Worm (Caenorhabditis elegans) whole organism, young adult: ENCODE results near the gene ubc-21.

Experiments used
- C06A6.2 ChIP-seq: fragments of 200-800 bp; sonication (Bioruptor generic); conservative IDR thresholded peaks from 2 replicates; pipeline ENCODE4 v1.3.6; 2022; ENCODE audit warnings: missing genetic modification characterization, missing compliant biosample characterization
- D2030.7 ChIP-seq: fragments of 200-800 bp; sonication (Bioruptor generic); IDR thresholded peaks from 2 replicates; pipeline ENCODE4 v1.3.6; 2022; ENCODE audit warnings: missing genetic modification reagents, missing genetic modification characterization, missing compliant biosample characterization
- F10E7.11 ChIP-seq: sonication (generic microtip); optimal IDR thresholded peaks from 2 replicates; lab custom pipeline; 2017; ENCODE audit warnings: mild to moderate bottlenecking, missing genetic modification characterization, moderate library complexity, missing compliant biosample characterization
- F23B12.7 ChIP-seq: sonication (generic microtip); optimal IDR thresholded peaks from 2 replicates; lab custom pipeline; 2017; ENCODE audit warnings: missing genetic modification characterization, mild to moderate bottlenecking, missing compliant biosample characterization, antibody characterized with exemption, moderate library complexity; ENCODE audit not compliant: insufficient read depth
- F55B11.4 ChIP-seq: sonication (generic microtip); optimal IDR thresholded peaks from 2 replicates; lab custom pipeline; 2016; ENCODE audit warnings: missing compliant biosample characterization, missing genetic modification characterization, borderline replicate concordance; ENCODE audit not compliant: insufficient read depth
- F57C9.4 ChIP-seq: sonication (generic microtip); optimal IDR thresholded peaks from 2 replicates; lab custom pipeline; 2017; ENCODE audit warnings: mild to moderate bottlenecking, missing genetic modification characterization, missing compliant biosample characterization
- K11D2.4 ChIP-seq: fragments of 200-800 bp; sonication (Bioruptor generic); IDR thresholded peaks from 2 replicates; pipeline ENCODE4 v1.3.6; 2022; ENCODE audit warnings: missing genetic modification reagents, missing genetic modification characterization, missing compliant biosample characterization
- T07F8.4 ChIP-seq: sonication (generic microtip); optimal IDR thresholded peaks from 2 replicates; lab custom pipeline; 2016; ENCODE audit warnings: mild to moderate bottlenecking, missing genetic modification characterization, moderate library complexity, missing compliant biosample characterization
- Y56A3A.18 ChIP-seq: fragments of 200-800 bp; sonication (Bioruptor generic); IDR thresholded peaks from 2 replicates; pipeline ENCODE4 v1.3.6; 2022; ENCODE audit warnings: missing genetic modification reagents, missing genetic modification characterization, missing compliant biosample characterization
- ama-1 ChIP-seq, 3 experiments: fragments of 150-350 bp in 1 of 3; sonication (generic microtip) in 2 of 3; optimal IDR thresholded peaks; 2 replicates each; lab custom pipeline; 2014 to 2018; ENCODE audit warnings: missing biosample characterization in 2 of 3, missing genetic modification characterization in 2 of 3, missing genetic modification reagents in 2 of 3
- athp-1 ChIP-seq: sonication (generic microtip); optimal IDR thresholded peaks from 2 replicates; lab custom pipeline; 2017; ENCODE audit warnings: mild to moderate bottlenecking, missing genetic modification characterization, missing compliant biosample characterization
- attf-6 ChIP-seq: fragments of 200-800 bp; sonication (Bioruptor generic); IDR thresholded peaks from 2 replicates; pipeline ENCODE4 v1.3.6; 2022; ENCODE audit warnings: missing genetic modification reagents, missing genetic modification characterization, missing compliant biosample characterization
- bed-2 ChIP-seq: fragments of 200-800 bp; sonication (Bioruptor generic); IDR thresholded peaks from 2 replicates; pipeline ENCODE4 v1.3.6; 2022; ENCODE audit warnings: missing genetic modification reagents, missing genetic modification characterization, missing compliant biosample characterization
- ccch-3 ChIP-seq: fragments of 200-800 bp; sonication (Bioruptor generic); optimal IDR thresholded peaks from 2 replicates; lab custom pipeline; 2018; ENCODE audit warnings: mild to moderate bottlenecking, missing genetic modification characterization, missing compliant biosample characterization
- cebp-1 ChIP-seq, 2 experiments: fragments of 200-800 bp in 1 of 2; sonication (Bioruptor generic) in 1 of 2; sonication (generic microtip) in 1 of 2; IDR thresholded peaks in 1 of 2; optimal IDR thresholded peaks in 1 of 2; 2 replicates each; pipeline versions ENCODE4 v1.3.6 to Lab custom; 2017 to 2022; ENCODE audit warnings: missing compliant biosample characterization in 2 of 2, missing genetic modification characterization in 2 of 2, mild to moderate bottlenecking in 1 of 2, missing genetic modification reagents in 1 of 2, moderate library complexity in 1 of 2
- cebp-2 ChIP-seq: fragments of 200-800 bp; sonication (Bioruptor generic); IDR thresholded peaks from 2 replicates; pipeline ENCODE4 v1.3.6; 2022; ENCODE audit warnings: missing genetic modification characterization, missing compliant biosample characterization
- dox-1 ChIP-seq: fragments of 200-800 bp; sonication (Bioruptor generic); IDR thresholded peaks from 2 replicates; pipeline ENCODE4 v1.3.6; 2022; ENCODE audit warnings: missing genetic modification reagents, missing genetic modification characterization, missing compliant biosample characterization
- egrh-3 ChIP-seq: fragments of 200-800 bp; sonication (Bioruptor generic); IDR thresholded peaks from 2 replicates; pipeline ENCODE4 v1.3.6; 2022; ENCODE audit warnings: missing genetic modification reagents, missing genetic modification characterization, missing compliant biosample characterization
- hlh-12 ChIP-seq: sonication (generic microtip); optimal IDR thresholded peaks from 2 replicates; lab custom pipeline; 2016; ENCODE audit warnings: missing genetic modification characterization, missing compliant biosample characterization
- hrde-1 ChIP-seq: sonication (generic microtip); optimal IDR thresholded peaks from 2 replicates; lab custom pipeline; 2016; ENCODE audit warnings: missing genetic modification characterization, mild to moderate bottlenecking, missing compliant biosample characterization, moderate library complexity, missing genotype, missing genetic modification reagents, borderline replicate concordance
- hsf-1 ChIP-seq: fragments of 200-800 bp; sonication (Bioruptor generic); IDR thresholded peaks from 2 replicates; pipeline ENCODE4 v1.3.6; 2022; ENCODE audit warnings: missing genetic modification reagents, missing genetic modification characterization, missing compliant biosample characterization
- lag-1 ChIP-seq: fragments of 200-800 bp; sonication (Bioruptor generic); IDR thresholded peaks from 2 replicates; pipeline ENCODE4 v1.3.6; 2022; ENCODE audit warnings: missing genetic modification reagents, missing genetic modification characterization, missing compliant biosample characterization
- lin-26 ChIP-seq: fragments of 200-800 bp; sonication (Bioruptor generic); IDR thresholded peaks from 2 replicates; pipeline ENCODE4 v1.3.6; 2022; ENCODE audit warnings: missing genetic modification reagents, missing genetic modification characterization, missing compliant biosample characterization
- lin-40 ChIP-seq: sonication (generic microtip); optimal IDR thresholded peaks from 2 replicates; lab custom pipeline; 2016; ENCODE audit warnings: missing genetic modification characterization, mild to moderate bottlenecking, missing compliant biosample characterization, missing genotype, missing genetic modification reagents
- lin-54 ChIP-seq: fragments of 200-800 bp; sonication (Bioruptor generic); optimal IDR thresholded peaks from 2 replicates; lab custom pipeline; 2018; ENCODE audit warnings: mild to moderate bottlenecking, missing genetic modification characterization, missing compliant biosample characterization
- lir-1 ChIP-seq: fragments of 200-800 bp; sonication (Bioruptor generic); conservative IDR thresholded peaks from 2 replicates; pipeline ENCODE4 v1.3.6; 2022; ENCODE audit warnings: missing genetic modification reagents, missing genetic modification characterization, missing compliant biosample characterization
- mes-4 ChIP-seq: sonication (generic microtip); optimal IDR thresholded peaks from 2 replicates; lab custom pipeline; 2016; ENCODE audit warnings: missing genotype, missing genetic modification characterization, missing compliant biosample characterization
- nfya-1 ChIP-seq: sonication (generic microtip); optimal IDR thresholded peaks from 2 replicates; lab custom pipeline; 2017; ENCODE audit warnings: antibody characterized with exemption, missing compliant biosample characterization, missing genetic modification characterization, borderline replicate concordance; ENCODE audit not compliant: insufficient read depth
- nfyb-1 ChIP-seq: fragments of 200-800 bp; sonication (Bioruptor generic); IDR thresholded peaks from 2 replicates; pipeline ENCODE4 v1.3.6; 2022; ENCODE audit warnings: missing genetic modification reagents, missing genetic modification characterization, missing compliant biosample characterization
- nhr-120 ChIP-seq: fragments of 200-800 bp; sonication (Bioruptor generic); IDR thresholded peaks from 2 replicates; pipeline ENCODE4 v1.3.6; 2022; ENCODE audit warnings: missing genetic modification characterization, missing compliant biosample characterization
- pbrm-1 ChIP-seq: fragments of 200-800 bp; sonication (Bioruptor generic); IDR thresholded peaks from 2 replicates; pipeline ENCODE4 v1.3.6; 2022; ENCODE audit warnings: missing genetic modification reagents, missing genetic modification characterization, missing compliant biosample characterization
- rcor-1 ChIP-seq: fragments of 200-800 bp; sonication (Bioruptor generic); IDR thresholded peaks from 2 replicates; pipeline ENCODE4 v1.3.6; 2022; ENCODE audit warnings: missing genetic modification reagents, missing genetic modification characterization, missing compliant biosample characterization
- sea-2 ChIP-seq: fragments of 200-800 bp; sonication (Bioruptor generic); IDR thresholded peaks from 2 replicates; pipeline ENCODE4 v1.3.6; 2022; ENCODE audit warnings: missing genetic modification characterization, missing compliant biosample characterization
- snpc-1.1 ChIP-seq: sonication (generic microtip); optimal IDR thresholded peaks from 2 replicates; lab custom pipeline; 2017; ENCODE audit warnings: missing genetic modification characterization, mild to moderate bottlenecking, missing compliant biosample characterization, antibody characterized with exemption, moderate library complexity, missing genotype, missing genetic modification reagents; ENCODE audit not compliant: insufficient read depth
- snpc-3.4 ChIP-seq: sonication (generic microtip); optimal IDR thresholded peaks from 2 replicates; lab custom pipeline; 2017; ENCODE audit warnings: missing genetic modification characterization, mild to moderate bottlenecking, missing compliant biosample characterization, antibody characterized with exemption, moderate library complexity, missing genotype, missing genetic modification reagents
- tbp1 ChIP-seq: fragments of 200-800 bp; sonication (Bioruptor generic); optimal IDR thresholded peaks from 2 replicates; lab custom pipeline; 2018; ENCODE audit warnings: mild to moderate bottlenecking, missing genetic modification characterization, missing compliant biosample characterization
- unc-130 ChIP-seq: sonication (generic microtip); optimal IDR thresholded peaks from 2 replicates; lab custom pipeline; 2016; ENCODE audit warnings: missing genetic modification reagents, missing genetic modification characterization, missing compliant biosample characterization
- ztf-18 ChIP-seq: sonication (generic microtip); optimal IDR thresholded peaks from 2 replicates; lab custom pipeline; 2016; ENCODE audit warnings: missing genotype, mild to moderate bottlenecking, missing genetic modification characterization, missing compliant biosample characterization
- ztf-22 ChIP-seq: fragments of 200-800 bp; sonication (Bioruptor generic); optimal IDR thresholded peaks from 2 replicates; lab custom pipeline; 2018; ENCODE audit warnings: mild to moderate bottlenecking, missing genetic modification characterization, moderate library complexity, missing compliant biosample characterization
- ztf-3 ChIP-seq: fragments of 200-800 bp; sonication (Bioruptor generic); optimal IDR thresholded peaks from 2 replicates; lab custom pipeline; 2018; ENCODE audit warnings: mild to moderate bottlenecking, missing genetic modification characterization, missing compliant biosample characterization
- ztf-6 ChIP-seq: fragments of 200-800 bp; sonication (Bioruptor generic); IDR thresholded peaks from 2 replicates; pipeline ENCODE4 v1.3.6; 2022; ENCODE audit warnings: missing genetic modification reagents, missing genetic modification characterization, missing compliant biosample characterization

ubc-21 gene

DNA sequence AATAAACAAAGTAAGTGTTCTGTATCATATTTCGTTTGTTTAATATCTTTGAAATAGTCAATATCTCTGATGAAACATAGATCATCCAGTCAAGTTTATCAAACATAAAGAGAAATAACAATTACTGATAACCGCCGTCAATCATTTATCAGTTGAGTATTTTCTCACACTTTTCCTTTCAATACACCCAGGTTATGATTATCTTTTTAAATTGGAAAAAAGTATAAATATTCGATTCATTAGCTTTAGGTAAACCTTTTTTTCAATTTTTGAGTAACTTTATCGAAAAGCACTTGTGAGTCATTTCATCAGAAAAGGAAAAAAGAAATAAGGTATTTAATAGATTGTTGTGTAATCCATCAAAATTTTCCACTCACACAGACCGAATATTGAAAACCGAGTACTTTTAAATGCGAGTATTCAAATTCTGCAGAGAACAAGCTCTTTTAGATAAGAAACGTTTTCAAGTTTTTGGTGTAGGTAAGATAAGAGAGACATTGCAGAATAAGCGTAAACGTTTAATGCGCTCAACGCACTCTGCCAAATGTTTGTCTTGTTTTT is 22.0 kb downstream of the ubc-21 start:
- TF ChIP-seq ztf-18 (tag; lab: Kevin White, UChicago), result no peak
- TF ChIP-seq ztf-6 (GFP tag; lab: Robert Waterston, UW), result no peak
- TF ChIP-seq F23B12.7 (tag; lab: Kevin White, UChicago), result no peak
- no peak for TF ChIP-seq lag-1 (GFP tag; lab: Robert Waterston, UW)
- no peak for TF ChIP-seq dox-1 (GFP tag; lab: Robert Waterston, UW)
- no peak for TF ChIP-seq hlh-12 (tag; lab: Kevin White, UChicago)
- no peak for TF ChIP-seq Y56A3A.18 (GFP tag; lab: Robert Waterston, UW)
- no peak for TF ChIP-seq F55B11.4
- no peak for TF ChIP-seq snpc-1.1 (tag; lab: Kevin White, UChicago)
- no peak for TF ChIP-seq F57C9.4 (tag; lab: Kevin White, UChicago)
- no peak for TF ChIP-seq snpc-3.4 (tag; lab: Kevin White, UChicago)
- TF ChIP-seq cebp-1 (GFP tag; IDR thresholded peaks at IDR 0.05; lab: Robert Waterston, UW), result no peak
- TF ChIP-seq cebp-1 (tag; optimal IDR thresholded peaks at IDR 0.05; lab: Kevin White, UChicago), result no peak
- TF ChIP-seq rcor-1 (GFP tag; lab: Robert Waterston, UW), result no peak
- no peak for TF ChIP-seq nfyb-1 (GFP tag; lab: Robert Waterston, UW)
- no peak for TF ChIP-seq sea-2
- TF ChIP-seq hsf-1 (GFP tag; lab: Robert Waterston, UW), result no peak
- TF ChIP-seq attf-6 (GFP tag; lab: Robert Waterston, UW), result no peak

DNA sequence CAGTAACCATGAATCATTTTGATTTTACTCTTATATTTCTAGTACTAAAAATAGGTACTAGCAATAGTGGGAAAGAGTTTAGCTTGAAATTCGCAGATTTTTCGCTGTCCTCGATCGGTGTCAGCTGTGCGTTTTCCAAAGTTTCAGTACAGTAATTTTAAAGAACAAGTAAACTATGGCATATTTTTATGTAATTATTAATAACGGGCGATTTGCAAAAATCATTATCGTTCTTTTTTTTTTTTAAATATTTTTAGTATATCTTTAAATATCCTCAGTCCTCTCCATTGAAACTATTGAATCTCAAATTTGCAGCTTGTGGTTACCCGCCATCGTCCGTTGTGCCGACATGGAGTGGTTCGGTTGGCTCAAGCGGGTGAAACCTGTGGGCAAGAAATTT is 23.4 kb downstream of the ubc-21 start, which contains the start of gene C13E3.1:
C13E3.1 (plus strand) TSS at position 301 of the 400 bp plus-strand sequence.
- TF ChIP-seq lin-26 (GFP tag; lab: Robert Waterston, UW) (no peak), lin-40 (no peak), K11D2.4 (GFP tag; lab: Robert Waterston, UW) (no peak), ztf-22 (GFP tag; lab: Kevin White, UChicago) (no peak), lin-54 (no peak), ztf-3 (no peak), athp-1 (no peak), D2030.7 (GFP tag; lab: Robert Waterston, UW) (no peak), ccch-3 (no peak), pbrm-1 (no peak), nfya-1 (no peak), nhr-120 (GFP tag; lab: Robert Waterston, UW) (no peak), tbp1 (no peak), unc-130 (no peak), egrh-3 (GFP tag; lab: Robert Waterston, UW) (no peak), lir-1 (GFP tag; lab: Robert Waterston, UW) (no peak), ama-1 (optimal IDR thresholded peaks at IDR 0.05; lab: Kevin White, UChicago) (no peak), ama-1 (GFP tag; optimal IDR thresholded peaks at IDR 0.05; lab: Kevin White, UChicago) (no peak), T07F8.4 (no peak), attf-6 (GFP tag; lab: Robert Waterston, UW) (no peak), mes-4 (no peak)

DNA sequence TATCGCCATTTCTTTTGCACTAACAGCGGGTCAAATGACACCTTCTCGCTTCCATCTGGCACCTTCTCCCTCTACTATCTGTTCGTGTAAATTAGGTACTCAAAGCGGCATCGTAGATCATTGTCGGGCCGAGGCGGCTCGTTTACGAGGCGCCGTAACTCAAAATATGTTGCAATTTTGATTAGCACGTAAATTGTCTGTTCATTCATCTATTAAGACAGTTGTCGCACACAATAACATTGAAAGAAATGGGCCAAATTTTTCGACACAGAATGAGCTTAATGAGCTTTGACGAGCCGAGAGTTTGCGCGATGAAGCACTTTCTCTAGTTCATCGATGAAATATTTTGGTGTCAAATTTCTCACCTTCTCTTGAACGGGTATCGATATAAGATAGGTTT is 33.5 kb downstream of the ubc-21 start:
- TF ChIP-seq nhr-120 (GFP tag; lab: Robert Waterston, UW), result no peak
- TF ChIP-seq cebp-2 (GFP tag; lab: Robert Waterston, UW), result no peak
- no peak for TF ChIP-seq bed-2 (GFP tag; lab: Robert Waterston, UW)
- no peak for TF ChIP-seq sea-2
- no peak for TF ChIP-seq C06A6.2 (GFP tag; lab: Robert Waterston, UW)
- no peak for TF ChIP-seq F10E7.11
- no peak for TF ChIP-seq hrde-1 (tag; lab: Kevin White, UChicago)
- TF ChIP-seq snpc-1.1 (tag; lab: Kevin White, UChicago), result no peak
- TF ChIP-seq egrh-3 (GFP tag; lab: Robert Waterston, UW), result no peak
- TF ChIP-seq, all 124 proteins: peak for 0
